Worm (Caenorhabditis elegans) whole organism, L1 larva: ENCODE data around the gene rbm-25.

ENCODE experiments used
- efl-1 ChIP-seq, 4 experiments: fragments of 150-350 bp; optimal IDR thresholded peaks in 3 of 4; peaks in 1 of 4; 1 replicate in 1 of 4; 2 replicates in 3 of 4; lab custom pipeline; 2014; ENCODE audit warnings: missing biosample characterization in 2 of 4, missing genetic modification characterization in 2 of 4, missing genetic modification reagents in 2 of 4
- fkh-10 ChIP-seq: sonication (generic microtip); optimal IDR thresholded peaks from 2 replicates; lab custom pipeline; 2017; ENCODE audit warnings: missing biosample characterization, missing genetic modification reagents, missing genetic modification characterization
- mdl-1 ChIP-seq, 2 experiments: fragments of 150-350 bp; optimal IDR thresholded peaks; 2 replicates each; lab custom pipeline; 2014 to 2017; ENCODE audit warnings: missing biosample characterization in 2 of 2, missing genetic modification characterization in 2 of 2, inconsistent platforms in 1 of 2
- pqm-1 ChIP-seq: sonication (generic microtip); optimal IDR thresholded peaks from 3 replicates; lab custom pipeline; 2017; ENCODE audit warnings: missing biosample characterization, missing genetic modification characterization
- sup-37 ChIP-seq: fragments of 200-800 bp; sonication (Bioruptor generic); optimal IDR thresholded peaks from 2 replicates; lab custom pipeline; 2018; ENCODE audit warnings: mild to moderate bottlenecking, missing genetic modification characterization, missing compliant biosample characterization

DNA sequence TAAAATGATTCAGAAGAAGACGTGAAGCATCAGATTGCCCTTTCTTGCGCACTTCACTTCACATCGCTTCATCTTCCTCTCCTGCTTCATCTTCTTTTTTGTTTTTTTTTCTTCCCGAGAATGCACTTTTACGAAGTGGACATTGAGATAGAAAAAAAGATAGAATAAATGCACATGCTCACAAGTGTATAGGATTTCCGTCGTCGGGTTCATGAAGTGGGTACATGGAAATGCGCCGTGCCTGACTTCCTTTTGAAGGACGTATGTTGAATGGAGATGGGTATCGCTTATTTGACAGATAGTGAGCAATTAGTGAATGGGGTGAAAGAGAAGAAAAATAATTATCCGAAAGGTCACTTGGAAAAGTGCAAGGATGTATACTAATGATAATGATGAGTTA is 32.1 kb downstream of the rbm-25 start:
- no peak for TF ChIP-seq sup-37 (GFP tag; lab: Kevin White, UChicago)
- TF ChIP-seq efl-1 (optimal IDR thresholded peaks at IDR 0.05; lab: Kevin White, UChicago) = no peak
- TF ChIP-seq efl-1 (GFP tag; optimal IDR thresholded peaks at IDR 0.05 in 1 of 2; lab: Kevin White, UChicago) = peak in 1 of 2 experiments; percentile 87
- peak; percentile 94 for TF ChIP-seq fkh-10 (GFP tag; lab: Kevin White, UChicago)
- no peak for TF ChIP-seq pqm-1
- no peak for TF ChIP-seq mdl-1 (tag; optimal IDR thresholded peaks at IDR 0.05; lab: Kevin White, UChicago)
